Fruit fly (Drosophila melanogaster): ENCODE results near the gene CG17258.
A peak's percentile ranks its signal among the peaks of the same experiment; 100 is the strongest.

The CG17258 gene

dm6 chr2L:3058772-3059623 lies 23.9 kb upstream of the CG17258 start (continued):
- TF ChIP-seq CG3065 (GFP tag; optimal IDR thresholded peaks at IDR 0.05) (no peak), E2f1 (GFP tag; IDR thresholded peaks at IDR 0.05) (peak; percentile 35; the same call in 1 of the 2 replicates), Hmr (GFP tag; optimal IDR thresholded peaks at IDR 0.05) (peak; percentile 48), E2f2 (GFP tag; IDR thresholded peaks at IDR 0.05) (peak; percentile 43; the same call in 1 of the 2 replicates), jumu (GFP tag; optimal IDR thresholded peaks at IDR 0.05) (no peak), Nf-YA (GFP tag; IDR thresholded peaks at IDR 0.05) (no peak), slou (GFP tag; optimal IDR thresholded peaks at IDR 0.05) (no peak), ken (GFP tag; IDR thresholded peaks at IDR 0.05) (no peak), dati (GFP tag; IDR thresholded peaks at IDR 0.05) (no peak), crp (GFP tag; optimal IDR thresholded peaks at IDR 0.05) (peak in 1 of 2 experiments; percentile 57), Oli (tag; optimal IDR thresholded peaks at IDR 0.05) (peak; percentile 2), row (GFP tag; IDR thresholded peaks at IDR 0.05) (peak; percentile 65), Trl (optimal IDR thresholded peaks at IDR 0.05) (peak; percentile 27 to 32), Trl (GFP tag; optimal IDR thresholded peaks at IDR 0.05) (no peak), Hr39 (optimal IDR thresholded peaks at IDR 0.05) (no peak), CG1233 (GFP tag; optimal IDR thresholded peaks at IDR 0.05) (no peak), CG30403 (GFP tag; optimal IDR thresholded peaks at IDR 0.05) (peak; percentile 56), prd (optimal IDR thresholded peaks at IDR 0.05) (no peak), prd (GFP tag; IDR thresholded peaks at IDR 0.05) (peak; percentile 45; the same call in 2 of the 3 replicates), H2.0 (GFP tag; IDR thresholded peaks at IDR 0.05) (0 out of 2 replicates have a peak, but pooled peaks have one; percentile 5), dysf (GFP tag; IDR thresholded peaks at IDR 0.05) (peak; percentile 67), caup (GFP tag; optimal IDR thresholded peaks at IDR 0.05; ENCODE audit: severe bottlenecking) (peak; percentile 6), MBD-R2 (GFP tag; IDR thresholded peaks at IDR 0.05) (peak; percentile 7; the same call in 1 of the 2 replicates), CG32532 (GFP tag; IDR thresholded peaks at IDR 0.05) (peak; percentile 48; the same call in 1 of the 2 replicates), sens-2 (GFP tag; IDR thresholded peaks at IDR 0.05) (no peak), Dfd (GFP tag; optimal IDR thresholded peaks at IDR 0.05) (no peak), CG9932 (GFP tag; IDR thresholded peaks at IDR 0.05) (peak; percentile 74), CG9727 (GFP tag; optimal IDR thresholded peaks at IDR 0.05) (peak; percentile 38), hbn (GFP tag; IDR thresholded peaks at IDR 0.05; ENCODE audit: partially characterized antibody) (no peak), sc (optimal IDR thresholded peaks at IDR 0.05) (no peak), sc (GFP tag; optimal IDR thresholded peaks at IDR 0.05) (no peak), sens (GFP tag) (peak; percentile 15), C15 (GFP tag; IDR thresholded peaks at IDR 0.05) (no peak), CG10267 (tag; optimal IDR thresholded peaks at IDR 0.05) (no peak), CG13123 (GFP tag; optimal IDR thresholded peaks at IDR 0.05) (no peak), jing (GFP tag; optimal IDR thresholded peaks at IDR 0.05) (no peak), CG18476 (GFP tag; optimal IDR thresholded peaks at IDR 0.05) (peak; percentile 94), bcd (GFP tag; optimal IDR thresholded peaks at IDR 0.05) (peak; percentile 21), maf-S (GFP tag; optimal IDR thresholded peaks at IDR 0.05) (peak; percentile 29), al (GFP tag; IDR thresholded peaks at IDR 0.05) (peak; percentile 58), mam (GFP tag; optimal IDR thresholded peaks at IDR 0.05) (peak; percentile 52), Bdp1 (GFP tag; optimal IDR thresholded peaks at IDR 0.05) (no peak), ewg (GFP tag; optimal IDR thresholded peaks at IDR 0.05) (peak; percentile 86), CG10366 (GFP tag; IDR thresholded peaks at IDR 0.05) (peak; percentile 37), gem (tag; optimal IDR thresholded peaks at IDR 0.05) (no peak), CG9215 (GFP tag; IDR thresholded peaks at IDR 0.05) (peak; percentile 44), CG4854 (GFP tag; optimal IDR thresholded peaks at IDR 0.05) (no peak), Drgx (GFP tag; IDR thresholded peaks at IDR 0.05) (0 out of 2 replicates have a peak, but pooled peaks have one; percentile 40), CG34422 (GFP tag; IDR thresholded peaks at IDR 0.05) (peak; percentile 30; the same call in 1 of the 3 replicates), ham (GFP tag; IDR thresholded peaks at IDR 0.05) (no peak), CG12071 (GFP tag; optimal IDR thresholded peaks at IDR 0.05) (peak; percentile 25)
